Fruit fly (Drosophila melanogaster) whole organism, embryonic: Measurements from ENCODE around the gene stg1.

Source experiments
- Atf3 ChIP-seq: fragments of 200-800 bp; sonication (Bioruptor generic); optimal IDR thresholded peaks from 3 replicates; lab custom pipeline; 2016; ENCODE audit warnings: missing biosample characterization, missing genetic modification characterization
- B-H1 ChIP-seq: fragments of 200-800 bp; sonication (Bioruptor generic); IDR thresholded peaks from 3 replicates; pipeline ENCODE4 v1.3.6; 2022; ENCODE audit warnings: missing biosample characterization, missing genetic modification characterization
- Bdp1 ChIP-seq: fragments of 200-800 bp; sonication (Bioruptor generic); optimal IDR thresholded peaks from 3 replicates; lab custom pipeline; 2016; ENCODE audit warnings: missing biosample characterization, missing genetic modification characterization
- Bteb2 ChIP-seq: fragments of 200-800 bp; sonication (Bioruptor generic); optimal IDR thresholded peaks from 2 replicates; lab custom pipeline; 2016; ENCODE audit warnings: missing biosample characterization, missing genetic modification characterization
- CG13296 ChIP-seq: fragments of 200-800 bp; sonication (Bioruptor generic); optimal IDR thresholded peaks from 3 replicates; lab custom pipeline; 2018; ENCODE audit warnings: missing biosample characterization, mild to moderate bottlenecking, missing genetic modification characterization
- CG15073 ChIP-seq: fragments of 200-800 bp; sonication (Bioruptor generic); optimal IDR thresholded peaks from 2 replicates; lab custom pipeline; 2016; ENCODE audit warnings: missing biosample characterization, missing genetic modification characterization
- CG15269 ChIP-seq: fragments of 200-800 bp; sonication (Bioruptor generic); optimal IDR thresholded peaks from 2 replicates; lab custom pipeline; 2018; ENCODE audit warnings: missing biosample characterization, mild to moderate bottlenecking, missing genetic modification characterization, moderate library complexity
- CG15696 ChIP-seq: fragments of 200-800 bp; sonication (Bioruptor generic); optimal IDR thresholded peaks from 2 replicates; lab custom pipeline; 2019; ENCODE audit warnings: missing biosample characterization, mild to moderate bottlenecking, missing genetic modification characterization, moderate library complexity
- CG1602 ChIP-seq: fragments of 200-800 bp; sonication (Bioruptor generic); optimal IDR thresholded peaks from 3 replicates; lab custom pipeline; 2016; ENCODE audit warnings: missing biosample characterization, missing genetic modification characterization
- CG17829 ChIP-seq: fragments of 200-800 bp; optimal IDR thresholded peaks from 2 replicates; lab custom pipeline; 2019; ENCODE audit warnings: missing biosample characterization, mild to moderate bottlenecking, missing genetic modification characterization, moderate library complexity
- CG18619 ChIP-seq: fragments of 200-800 bp; sonication (Bioruptor generic); optimal IDR thresholded peaks from 3 replicates; lab custom pipeline; 2017; ENCODE audit warnings: missing biosample characterization, mild to moderate bottlenecking, missing genetic modification characterization
- CG2116 ChIP-seq: fragments of 200-800 bp; sonication (Bioruptor generic); optimal IDR thresholded peaks from 3 replicates; lab custom pipeline; 2018; ENCODE audit warnings: missing biosample characterization, mild to moderate bottlenecking, missing genetic modification characterization
- CG2120 ChIP-seq: fragments of 200-800 bp; sonication (Bioruptor generic); optimal IDR thresholded peaks from 3 replicates; lab custom pipeline; 2016; ENCODE audit warnings: missing biosample characterization, missing genetic modification characterization
- CG2678 ChIP-seq: fragments of 200-800 bp; sonication (Bioruptor generic); optimal IDR thresholded peaks from 3 replicates; lab custom pipeline; 2019; ENCODE audit warnings: missing biosample characterization, mild to moderate bottlenecking, missing genetic modification characterization, moderate library complexity
- CG3065 ChIP-seq: fragments of 200-800 bp; sonication (Bioruptor generic); optimal IDR thresholded peaks from 2 replicates; lab custom pipeline; 2016; ENCODE audit warnings: missing biosample characterization, missing genetic modification characterization
- CG33557 ChIP-seq: fragments of 200-800 bp; sonication (Bioruptor generic); optimal IDR thresholded peaks from 2 replicates; lab custom pipeline; 2019; ENCODE audit warnings: missing biosample characterization, mild to moderate bottlenecking, missing genetic modification characterization, moderate library complexity
- CG3407 ChIP-seq: fragments of 200-800 bp; sonication (Bioruptor generic); optimal IDR thresholded peaks from 2 replicates; lab custom pipeline; 2018; ENCODE audit warnings: missing biosample characterization, mild to moderate bottlenecking, missing genetic modification characterization
- CG34376 ChIP-seq: fragments of 200-800 bp; sonication (Bioruptor generic); optimal IDR thresholded peaks from 2 replicates; lab custom pipeline; 2018; ENCODE audit warnings: missing biosample characterization, mild to moderate bottlenecking, missing genetic modification characterization
- CG4282 ChIP-seq: fragments of 200-800 bp; sonication (Bioruptor generic); optimal IDR thresholded peaks from 2 replicates; lab custom pipeline; 2016; ENCODE audit warnings: missing biosample characterization, missing genetic modification characterization
- CG4360 ChIP-seq: fragments of 200-800 bp; sonication (Bioruptor generic); IDR thresholded peaks from 2 replicates; pipeline ENCODE4 v1.3.6; 2022; ENCODE audit warnings: missing biosample characterization, missing genetic modification characterization
- CG4854 ChIP-seq: fragments of 200-800 bp; sonication (Bioruptor generic); optimal IDR thresholded peaks from 2 replicates; lab custom pipeline; 2016; ENCODE audit warnings: missing biosample characterization, missing genetic modification characterization, inconsistent platforms
- CG8765 ChIP-seq: fragments of 200-800 bp; sonication (Bioruptor generic); IDR thresholded peaks from 2 replicates; pipeline ENCODE4 v1.3.6; 2022; ENCODE audit warnings: missing biosample characterization, missing genetic modification characterization
- Deaf1 ChIP-seq: fragments of 200-800 bp; optimal IDR thresholded peaks from 3 replicates; lab custom pipeline; 2019; ENCODE audit warnings: missing biosample characterization, mild to moderate bottlenecking, missing genetic modification characterization, moderate library complexity
- Dek ChIP-seq: fragments of 200-800 bp; sonication (Bioruptor generic); optimal IDR thresholded peaks from 3 replicates; lab custom pipeline; 2019; ENCODE audit warnings: missing biosample characterization, mild to moderate bottlenecking, missing genetic modification characterization, moderate library complexity
- HLH4C ChIP-seq: fragments of 200-800 bp; sonication (Bioruptor generic); IDR thresholded peaks from 3 replicates; pipeline ENCODE4 v1.3.6; 2022; ENCODE audit warnings: missing biosample characterization, missing genetic modification characterization; ENCODE audit not compliant: partially characterized antibody
- Hmx ChIP-seq: fragments of 200-800 bp; sonication (Bioruptor generic); optimal IDR thresholded peaks from 2 replicates; lab custom pipeline; 2016; ENCODE audit warnings: missing biosample characterization, missing genetic modification characterization
- Lim3 ChIP-seq: fragments of 200-800 bp; sonication (Bioruptor generic); IDR thresholded peaks from 2 replicates; pipeline ENCODE4 v1.3.6; 2022; ENCODE audit warnings: missing biosample characterization, missing genetic modification characterization
- MBD-R2 ChIP-seq: fragments of 200-800 bp; sonication (Bioruptor generic); IDR thresholded peaks from 2 replicates; pipeline ENCODE4 v1.3.6; 2022; ENCODE audit warnings: missing biosample characterization, missing genetic modification characterization
- Oaz ChIP-seq: fragments of 200-800 bp; sonication (Bioruptor generic); IDR thresholded peaks from 2 replicates; pipeline ENCODE4 v1.3.6; 2022; ENCODE audit warnings: missing biosample characterization, missing genetic modification characterization
- Sox100B ChIP-seq: fragments of 200-800 bp; sonication (Bioruptor generic); optimal IDR thresholded peaks from 3 replicates; lab custom pipeline; 2018; ENCODE audit warnings: missing biosample characterization, mild to moderate bottlenecking, missing genetic modification characterization
- Sry-δ ChIP-seq: fragments of 200-800 bp; sonication (Bioruptor generic); optimal IDR thresholded peaks from 2 replicates; lab custom pipeline; 2016; ENCODE audit warnings: missing biosample characterization, missing genetic modification characterization
- Tbp ChIP-seq: fragments of >200 bp; optimal IDR thresholded peaks from 2 replicates; lab custom pipeline; 2018; ENCODE audit warnings: missing biosample characterization, missing genetic modification characterization
- Usf ChIP-seq: fragments of 200-800 bp; sonication (Bioruptor generic); optimal IDR thresholded peaks from 2 replicates; lab custom pipeline; 2017; ENCODE audit warnings: missing genotype, missing biosample characterization, missing genetic modification characterization
- Vsx1 ChIP-seq: fragments of 200-800 bp; sonication (Bioruptor generic); optimal IDR thresholded peaks from 2 replicates; lab custom pipeline; 2017; ENCODE audit warnings: missing biosample characterization, mild to moderate bottlenecking, missing genetic modification characterization, missing genetic modification reagents
- ac ChIP-seq: fragments of 200-800 bp; sonication (Bioruptor generic); optimal IDR thresholded peaks from 3 replicates; lab custom pipeline; 2017; ENCODE audit warnings: missing biosample characterization, mild to moderate bottlenecking, missing genetic modification characterization
- crol ChIP-seq: fragments of 200-800 bp; sonication (Bioruptor generic); IDR thresholded peaks from 2 replicates; pipeline ENCODE4 v1.3.6; 2022; ENCODE audit warnings: missing biosample characterization, missing genetic modification characterization
- emc ChIP-seq: fragments of 200-800 bp; sonication (Bioruptor generic); optimal IDR thresholded peaks from 2 replicates; lab custom pipeline; 2016; ENCODE audit warnings: missing biosample characterization, missing genetic modification characterization
- eve ChIP-seq, 2 experiments: fragments of >200 bp; optimal IDR thresholded peaks; 2 replicates each; lab custom pipeline; 2017; ENCODE audit warnings: missing biosample characterization in 2 of 2, missing genetic modification characterization in 2 of 2
- gcm ChIP-seq: fragments of 200-800 bp; sonication (Bioruptor generic); optimal IDR thresholded peaks from 2 replicates; lab custom pipeline; 2019; ENCODE audit warnings: missing biosample characterization, mild to moderate bottlenecking, missing genetic modification characterization, moderate library complexity
- gem ChIP-seq: fragments of 200-800 bp; sonication (Bioruptor generic); optimal IDR thresholded peaks from 2 replicates; lab custom pipeline; 2019; ENCODE audit warnings: missing biosample characterization, mild to moderate bottlenecking, missing genetic modification characterization, moderate library complexity
- gfzf ChIP-seq: fragments of 200-800 bp; sonication (Bioruptor generic); optimal IDR thresholded peaks from 2 replicates; lab custom pipeline; 2016; ENCODE audit warnings: missing biosample characterization, mild to moderate bottlenecking, missing genetic modification characterization, moderate library complexity
- gro ChIP-seq: fragments of 200-800 bp; sonication (Bioruptor generic); optimal IDR thresholded peaks from 2 replicates; lab custom pipeline; 2016; ENCODE audit warnings: missing biosample characterization, missing genetic modification characterization
- nerfin-2 ChIP-seq: fragments of 200-800 bp; sonication (Bioruptor generic); IDR thresholded peaks from 2 replicates; pipeline ENCODE4 v1.3.6; 2022; ENCODE audit warnings: missing biosample characterization, missing genetic modification characterization; ENCODE audit not compliant: partially characterized antibody
- nmo ChIP-seq: fragments of 200-800 bp; sonication (Bioruptor generic); optimal IDR thresholded peaks from 2 replicates; lab custom pipeline; 2018; ENCODE audit warnings: missing biosample characterization, mild to moderate bottlenecking, missing genetic modification characterization, moderate library complexity
- onecut ChIP-seq: fragments of 200-800 bp; sonication (Bioruptor generic); IDR thresholded peaks from 2 replicates; pipeline ENCODE4 v1.3.6; 2022; ENCODE audit warnings: missing biosample characterization, missing genetic modification characterization
- pb ChIP-seq: fragments of 200-800 bp; sonication (Bioruptor generic); optimal IDR thresholded peaks from 3 replicates; lab custom pipeline; 2016; ENCODE audit warnings: missing biosample characterization, missing genetic modification characterization
- phol ChIP-seq: fragments of 200-800 bp; sonication (Bioruptor generic); optimal IDR thresholded peaks from 3 replicates; lab custom pipeline; 2018; ENCODE audit warnings: missing biosample characterization, mild to moderate bottlenecking, missing genetic modification characterization, moderate library complexity
- psq ChIP-seq: fragments of 200-800 bp; sonication (Bioruptor generic); optimal IDR thresholded peaks from 2 replicates; lab custom pipeline; 2017; ENCODE audit warnings: missing biosample characterization, missing genetic modification characterization
- ranshi ChIP-seq: fragments of 200-800 bp; sonication (Bioruptor generic); IDR thresholded peaks from 2 replicates; pipeline ENCODE4 v1.3.6; 2022; ENCODE audit warnings: missing biosample characterization, missing genetic modification characterization
- sisA ChIP-seq: fragments of 200-800 bp; sonication (Bioruptor generic); IDR thresholded peaks from 2 replicates; pipeline ENCODE4 v1.3.6; 2022; ENCODE audit warnings: missing biosample characterization, missing genetic modification characterization
- sna ChIP-seq: fragments of 200-800 bp; sonication (Bioruptor generic); IDR thresholded peaks from 2 replicates; pipeline ENCODE4 v1.3.6; 2022; ENCODE audit warnings: missing biosample characterization, missing genetic modification characterization; ENCODE audit not compliant: partially characterized antibody

stg1 gene

DNA sequence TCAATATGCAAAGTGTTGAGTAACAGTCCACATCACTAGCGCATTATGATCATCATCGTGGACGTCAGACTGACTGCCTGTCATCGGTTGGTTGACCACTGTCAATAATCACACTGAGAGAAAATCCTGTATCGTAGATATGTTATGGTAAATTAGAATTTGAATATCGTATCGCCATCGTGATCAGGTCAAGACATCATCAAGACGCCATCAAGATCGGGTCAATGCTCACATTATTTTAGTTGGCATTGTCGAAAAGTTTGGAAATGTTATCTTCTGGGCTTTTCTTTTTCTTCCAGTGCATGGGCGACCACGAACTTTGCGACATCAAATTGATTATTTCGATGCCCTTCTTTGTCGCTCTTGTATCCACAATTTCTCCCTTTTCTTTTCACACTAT is 34.7 kb upstream of the stg1 start (continued):
- TF ChIP-seq CG13296 (GFP tag; lab: Kevin White, UChicago) = peak; percentile 79
- TF ChIP-seq CG3065 (GFP tag; lab: Kevin White, UChicago) = peak; percentile 80
- no peak for TF ChIP-seq crol (GFP tag; lab: Robert Waterston, UW)
- peak; percentile 72; the same call in 1 of the 2 replicates for TF ChIP-seq Lim3 (GFP tag; lab: Robert Waterston, UW)
- peak; percentile 71 for TF ChIP-seq B-H1
- peak; percentile 57 for TF ChIP-seq Sry-δ
- TF ChIP-seq CG17829 (tag; lab: Kevin White, UChicago) = peak; percentile 86
- TF ChIP-seq nerfin-2 (GFP tag; lab: Robert Waterston, UW) = no peak
- peak; percentile 86 for TF ChIP-seq CG18619
- peak; percentile 58 for TF ChIP-seq Deaf1 (tag; lab: Kevin White, UChicago)
- TF ChIP-seq CG15269 (tag; lab: Kevin White, UChicago) = peak; percentile 94
- peak; percentile 84 for TF ChIP-seq ranshi (GFP tag; lab: Robert Waterston, UW)
- TF ChIP-seq CG2120 = peak; percentile 87
- TF ChIP-seq pb (GFP tag; lab: Kevin White, UChicago) = peak; percentile 93
- TF ChIP-seq CG8765 (GFP tag; lab: Robert Waterston, UW) = no peak
- TF ChIP-seq Hmx (GFP tag; lab: Kevin White, UChicago) = no peak
- TF ChIP-seq eve (GFP tag; optimal IDR thresholded peaks at IDR 0.05; lab: Kevin White, UChicago) = peak in 1 of 2 experiments; percentile 96
- peak; percentile 92 for TF ChIP-seq phol
- TF ChIP-seq Vsx1 = peak; percentile 56
- peak; percentile 63 for TF ChIP-seq CG15696 (tag; lab: Kevin White, UChicago)
- peak; percentile 72 for TF ChIP-seq CG4854 (GFP tag; lab: Kevin White, UChicago)
- peak; percentile 61 for TF ChIP-seq Oaz (GFP tag; lab: Robert Waterston, UW)
- TF ChIP-seq psq (GFP tag; lab: Kevin White, UChicago) = peak; percentile 76
- TF ChIP-seq nmo = peak; percentile 94
- TF ChIP-seq CG34376 (GFP tag; lab: Kevin White, UChicago) = peak; percentile 79
- peak; percentile 87 for TF ChIP-seq sisA (GFP tag; lab: Robert Waterston, UW)
- TF ChIP-seq gro (GFP tag; lab: Kevin White, UChicago) = peak; percentile 83
- TF ChIP-seq gfzf (GFP tag; lab: Kevin White, UChicago) = no peak
- peak; percentile 86 for TF ChIP-seq Sox100B (GFP tag; lab: Kevin White, UChicago)
- peak; percentile 85 for TF ChIP-seq CG33557 (GFP tag; lab: Kevin White, UChicago)
- peak; percentile 95 for TF ChIP-seq gem (tag; lab: Kevin White, UChicago)
- no peak for TF ChIP-seq HLH4C
- peak; percentile 61 for TF ChIP-seq CG15073 (GFP tag; lab: Kevin White, UChicago)
- no peak for TF ChIP-seq sna (GFP tag; lab: Robert Waterston, UW)
- peak; percentile 77 for TF ChIP-seq Bteb2 (GFP tag; lab: Kevin White, UChicago)
- TF ChIP-seq Atf3 (GFP tag; lab: Kevin White, UChicago) = peak; percentile 87
- TF ChIP-seq onecut (GFP tag; lab: Robert Waterston, UW) = peak; percentile 90
- peak; percentile 39 for TF ChIP-seq emc (GFP tag; lab: Kevin White, UChicago)
- peak; percentile 78 for TF ChIP-seq CG4282 (GFP tag; lab: Kevin White, UChicago)
- peak; percentile 48; the same call in 1 of the 2 replicates for TF ChIP-seq CG4360
- peak; percentile 81 for TF ChIP-seq Bdp1 (GFP tag; lab: Kevin White, UChicago)
- TF ChIP-seq MBD-R2 (GFP tag; lab: Robert Waterston, UW) = peak; percentile 52; the same call in 1 of the 2 replicates
- peak; percentile 42 for TF ChIP-seq ac
- peak; percentile 85 for TF ChIP-seq CG1602 (GFP tag; lab: Kevin White, UChicago)
- peak; percentile 53 for TF ChIP-seq CG2116 (GFP tag; lab: Kevin White, UChicago)
- peak; percentile 80 for TF ChIP-seq CG3407 (GFP tag; lab: Kevin White, UChicago)
- peak; percentile 93 for TF ChIP-seq CG2678 (tag; lab: Kevin White, UChicago)
- peak; percentile 89 for TF ChIP-seq Dek (tag; lab: Kevin White, UChicago)
- peak; percentile 68 for TF ChIP-seq Usf (GFP tag; lab: Kevin White, UChicago)
- TF ChIP-seq gcm (GFP tag; lab: Kevin White, UChicago) = peak; percentile 91
- TF ChIP-seq Tbp = no peak
- TF ChIP-seq, all 482 proteins: peak for 399
